Fruit fly (Drosophila melanogaster): ENCODE measurements around the gene CG14915.

- no peak for TF ChIP-seq psq (optimal IDR thresholded peaks at IDR 0.05)
- TF ChIP-seq usp (GFP tag; optimal IDR thresholded peaks at IDR 0.05): no peak
- no peak for TF ChIP-seq CG8478 (optimal IDR thresholded peaks at IDR 0.05)
- no peak for TF ChIP-seq pan (optimal IDR thresholded peaks at IDR 0.05)
- no peak for TF ChIP-seq Dll (optimal IDR thresholded peaks at IDR 0.05)
- TF ChIP-seq EcR (GFP tag; optimal IDR thresholded peaks at IDR 0.05): no peak
These were observed 1.4 kb upstream of the CG14915 start for dm6 chr2L:11069475-11069874.

Measured in whole organism.